Fruit fly (Drosophila melanogaster): ENCODE measurements around the gene CG8492.

dm6 chr3L:7768252-7768651 lies 36.3 kb upstream of the CG8492 start, which contains the start of gene CG32371:
- no peak for TF ChIP-seq CG8478 (optimal IDR thresholded peaks at IDR 0.05)
- no peak for TF ChIP-seq CTCF (optimal IDR thresholded peaks at IDR 0.05)
